Fruit fly (Drosophila melanogaster) whole organism, embryonic: ENCODE results near the gene CG3662.

Source experiments
- Antp ChIP-seq: fragments of 200-800 bp; sonication (Bioruptor generic); optimal IDR thresholded peaks from 3 replicates; lab custom pipeline; 2016; ENCODE audit warnings: missing biosample characterization, missing genetic modification characterization
- Asciz ChIP-seq: fragments of 200-800 bp; sonication (Bioruptor generic); optimal IDR thresholded peaks from 2 replicates; lab custom pipeline; 2017; ENCODE audit warnings: missing biosample characterization, mild to moderate bottlenecking, missing genetic modification characterization, missing genetic modification reagents
- CG10431 ChIP-seq: fragments of 200-800 bp; sonication (Bioruptor generic); optimal IDR thresholded peaks from 3 replicates; lab custom pipeline; 2018; ENCODE audit warnings: missing biosample characterization, mild to moderate bottlenecking, missing genetic modification characterization
- CG10959 ChIP-seq: fragments of 200-800 bp; sonication (Bioruptor generic); IDR thresholded peaks from 2 replicates; pipeline ENCODE4 v1.3.6; 2022; ENCODE audit warnings: missing biosample characterization, missing genetic modification characterization
- CG11398 ChIP-seq: fragments of 200-800 bp; sonication (Bioruptor generic); optimal IDR thresholded peaks from 2 replicates; lab custom pipeline; 2016; ENCODE audit warnings: missing biosample characterization, missing genetic modification characterization
- CG11504 ChIP-seq: fragments of 200-800 bp; sonication (Bioruptor generic); optimal IDR thresholded peaks from 3 replicates; lab custom pipeline; 2019; ENCODE audit warnings: missing biosample characterization, mild to moderate bottlenecking, missing genetic modification characterization, moderate library complexity
- CG12744 ChIP-seq: fragments of 200-800 bp; sonication (Bioruptor generic); optimal IDR thresholded peaks from 2 replicates; lab custom pipeline; 2016; ENCODE audit warnings: missing biosample characterization, missing genetic modification characterization
- CG14050 ChIP-seq: fragments of 200-800 bp; sonication (Bioruptor generic); IDR thresholded peaks from 3 replicates; pipeline ENCODE4 v1.3.6; 2022; ENCODE audit warnings: missing biosample characterization, missing genetic modification characterization
- CG15514 ChIP-seq: fragments of 200-800 bp; sonication (Bioruptor generic); optimal IDR thresholded peaks from 3 replicates; lab custom pipeline; 2017; ENCODE audit warnings: missing biosample characterization, missing genetic modification characterization, mild to moderate bottlenecking, moderate library complexity, missing genetic modification reagents
- CG17328 ChIP-seq: fragments of 200-800 bp; sonication (Bioruptor generic); IDR thresholded peaks from 2 replicates; pipeline ENCODE4 v1.3.6; 2022; ENCODE audit warnings: missing biosample characterization, missing genetic modification characterization
- CG18262 ChIP-seq: fragments of 200-800 bp; optimal IDR thresholded peaks from 3 replicates; lab custom pipeline; 2019; ENCODE audit warnings: missing biosample characterization, mild to moderate bottlenecking, missing genetic modification characterization, moderate library complexity
- CG34224 ChIP-seq: fragments of 200-800 bp; sonication (Bioruptor generic); IDR thresholded peaks from 3 replicates; pipeline ENCODE4 v1.3.6; 2022; ENCODE audit warnings: missing biosample characterization, missing genetic modification characterization; ENCODE audit not compliant: partially characterized antibody
- CG5953 ChIP-seq: fragments of 200-800 bp; sonication (Bioruptor generic); IDR thresholded peaks from 2 replicates; pipeline ENCODE4 v1.3.6; 2022; ENCODE audit warnings: missing biosample characterization, missing genetic modification characterization
- CG6272 ChIP-seq: fragments of 200-800 bp; sonication (Bioruptor generic); IDR thresholded peaks from 2 replicates; pipeline ENCODE4 v1.3.6; 2022; ENCODE audit warnings: missing biosample characterization, missing genetic modification characterization
- CG6654 ChIP-seq: fragments of 200-800 bp; sonication (Bioruptor generic); optimal IDR thresholded peaks from 2 replicates; lab custom pipeline; 2017; ENCODE audit warnings: missing biosample characterization, mild to moderate bottlenecking, missing genetic modification characterization
- CG7271 ChIP-seq: fragments of 200-800 bp; sonication (Bioruptor generic); optimal IDR thresholded peaks from 2 replicates; lab custom pipeline; 2018; ENCODE audit warnings: missing biosample characterization, mild to moderate bottlenecking, missing genetic modification characterization, moderate library complexity
- CG9609 ChIP-seq: fragments of 200-800 bp; sonication (Bioruptor generic); optimal IDR thresholded peaks from 3 replicates; lab custom pipeline; 2016; ENCODE audit warnings: missing biosample characterization, missing genetic modification characterization
- CG9876 ChIP-seq: fragments of 200-800 bp; sonication (Bioruptor generic); optimal IDR thresholded peaks from 2 replicates; lab custom pipeline; 2016; ENCODE audit warnings: missing biosample characterization, missing genetic modification characterization
- Dfd ChIP-seq, 2 experiments: fragments of >200 bp; optimal IDR thresholded peaks; 2 replicates each; lab custom pipeline; 2017; ENCODE audit warnings: missing biosample characterization in 2 of 2, missing genetic modification characterization in 2 of 2
- Doc3 ChIP-seq: fragments of 200-800 bp; sonication (Bioruptor generic); IDR thresholded peaks from 3 replicates; pipeline ENCODE4 v1.3.6; 2022; ENCODE audit warnings: missing biosample characterization, missing genetic modification characterization; ENCODE audit not compliant: partially characterized antibody
- GATAe ChIP-seq: fragments of 200-800 bp; sonication (Bioruptor generic); conservative IDR thresholded peaks from 2 replicates; pipeline ENCODE4 v1.3.6; 2022; ENCODE audit warnings: missing biosample characterization, missing genetic modification characterization
- Gsc ChIP-seq: fragments of 200-800 bp; sonication (Bioruptor generic); IDR thresholded peaks from 2 replicates; pipeline ENCODE4 v1.3.6; 2022; ENCODE audit warnings: missing biosample characterization, missing genetic modification characterization
- Hr78 ChIP-seq, 2 experiments: fragments of 200-800 bp in 1 of 2; fragments of >200 bp in 1 of 2; sonication (Bioruptor generic) in 1 of 2; optimal IDR thresholded peaks; 2 replicates each; lab custom pipeline; 2017 to 2019; ENCODE audit warnings: missing biosample characterization in 2 of 2, missing genetic modification characterization in 2 of 2, mild to moderate bottlenecking in 1 of 2, moderate library complexity in 1 of 2
- Hsf ChIP-seq: fragments of 200-800 bp; sonication (Bioruptor generic); optimal IDR thresholded peaks from 3 replicates; lab custom pipeline; 2016; ENCODE audit warnings: missing biosample characterization, missing genetic modification characterization
- Mes4 ChIP-seq: fragments of 200-800 bp; sonication (Bioruptor generic); optimal IDR thresholded peaks from 2 replicates; lab custom pipeline; 2016; ENCODE audit warnings: missing biosample characterization, missing genetic modification characterization
- Nf-YB ChIP-seq: fragments of 200-800 bp; sonication (Bioruptor generic); optimal IDR thresholded peaks from 3 replicates; lab custom pipeline; 2019; ENCODE audit warnings: missing biosample characterization, mild to moderate bottlenecking, missing genetic modification characterization, moderate library complexity
- Ravus ChIP-seq: fragments of 200-800 bp; sonication (Bioruptor generic); IDR thresholded peaks from 2 replicates; pipeline ENCODE4 v1.3.6; 2022; ENCODE audit warnings: missing biosample characterization, missing genetic modification characterization
- Six4 ChIP-seq: fragments of 200-800 bp; sonication (Bioruptor generic); optimal IDR thresholded peaks from 2 replicates; lab custom pipeline; 2016; ENCODE audit warnings: missing biosample characterization, missing genetic modification characterization
- Taf1 ChIP-seq: fragments of 200-800 bp; sonication (Bioruptor generic); IDR thresholded peaks from 2 replicates; pipeline ENCODE4 v1.3.6; 2022; ENCODE audit warnings: missing biosample characterization, missing genetic modification characterization
- al ChIP-seq: fragments of 200-800 bp; sonication (Bioruptor generic); IDR thresholded peaks from 2 replicates; pipeline ENCODE4 v1.3.6; 2022; ENCODE audit warnings: missing biosample characterization, missing genetic modification characterization
- amos ChIP-seq: fragments of 200-800 bp; sonication (Bioruptor generic); IDR thresholded peaks from 2 replicates; pipeline ENCODE4 v1.3.6; 2022; ENCODE audit warnings: missing biosample characterization, missing genetic modification characterization; ENCODE audit not compliant: partially characterized antibody
- ash1 ChIP-seq: fragments of 200-800 bp; sonication (Bioruptor generic); optimal IDR thresholded peaks from 2 replicates; lab custom pipeline; 2018; ENCODE audit warnings: missing biosample characterization, mild to moderate bottlenecking, missing genetic modification characterization
- bbx ChIP-seq: fragments of 200-800 bp; sonication (Bioruptor generic); IDR thresholded peaks from 2 replicates; pipeline ENCODE4 v1.3.6; 2022; ENCODE audit warnings: missing biosample characterization, missing genetic modification characterization; ENCODE audit not compliant: partially characterized antibody
- br ChIP-seq: fragments of >200 bp; optimal IDR thresholded peaks from 2 replicates; lab custom pipeline; 2017
- crp ChIP-seq, 2 experiments: fragments of 200-800 bp; sonication (Bioruptor generic); optimal IDR thresholded peaks; 2 replicates in 1 of 2; 3 replicates in 1 of 2; lab custom pipeline; 2017; ENCODE audit warnings: missing biosample characterization in 2 of 2, missing genetic modification characterization in 2 of 2, mild to moderate bottlenecking in 1 of 2, moderate library complexity in 1 of 2
- dm ChIP-seq: fragments of 200-800 bp; sonication (Bioruptor generic); optimal IDR thresholded peaks from 3 replicates; lab custom pipeline; 2016; ENCODE audit warnings: missing biosample characterization, missing genetic modification characterization
- dysf ChIP-seq: fragments of 200-800 bp; sonication (Bioruptor generic); IDR thresholded peaks from 3 replicates; pipeline ENCODE4 v1.3.6; 2022; ENCODE audit warnings: missing biosample characterization, missing genetic modification characterization
- fd3F ChIP-seq: fragments of 200-800 bp; sonication (Bioruptor generic); optimal IDR thresholded peaks from 2 replicates; lab custom pipeline; 2018; ENCODE audit warnings: missing biosample characterization, mild to moderate bottlenecking, missing genetic modification characterization, moderate library complexity
- lmd ChIP-seq: fragments of 200-800 bp; sonication (Bioruptor generic); IDR thresholded peaks from 2 replicates; pipeline ENCODE4 v1.3.6; 2022; ENCODE audit warnings: missing biosample characterization, missing genetic modification characterization
- luna ChIP-seq: fragments of 200-800 bp; sonication (Bioruptor generic); optimal IDR thresholded peaks from 2 replicates; lab custom pipeline; 2016; ENCODE audit warnings: missing biosample characterization, missing genetic modification characterization
- mirr ChIP-seq: fragments of 200-800 bp; sonication (Bioruptor generic); optimal IDR thresholded peaks from 3 replicates; lab custom pipeline; 2018; ENCODE audit warnings: missing biosample characterization, mild to moderate bottlenecking, missing genetic modification characterization
- repo ChIP-seq: fragments of 200-800 bp; sonication (Bioruptor generic); optimal IDR thresholded peaks from 2 replicates; lab custom pipeline; 2016; ENCODE audit warnings: missing biosample characterization, missing genetic modification characterization
- ro ChIP-seq: fragments of 200-800 bp; sonication (Bioruptor generic); IDR thresholded peaks from 2 replicates; pipeline ENCODE4 v1.3.6; 2022; ENCODE audit warnings: missing biosample characterization, missing genetic modification characterization
- scrt ChIP-seq: fragments of 200-800 bp; sonication (Bioruptor generic); optimal IDR thresholded peaks from 2 replicates; lab custom pipeline; 2018; ENCODE audit warnings: missing biosample characterization, mild to moderate bottlenecking, missing genetic modification characterization, moderate library complexity
- sens-2 ChIP-seq: fragments of 200-800 bp; sonication (Bioruptor generic); IDR thresholded peaks from 2 replicates; pipeline ENCODE4 v1.3.6; 2022; ENCODE audit warnings: missing biosample characterization, missing genetic modification characterization
- slp2 ChIP-seq: fragments of 200-800 bp; sonication (Bioruptor generic); optimal IDR thresholded peaks from 2 replicates; lab custom pipeline; 2016; ENCODE audit warnings: missing biosample characterization, missing genetic modification characterization
- tgo ChIP-seq: fragments of 200-800 bp; sonication (Bioruptor generic); IDR thresholded peaks from 3 replicates; pipeline ENCODE4 v1.3.6; 2022; ENCODE audit warnings: missing biosample characterization, missing genetic modification characterization
- toy ChIP-seq: fragments of 200-800 bp; sonication (Bioruptor generic); IDR thresholded peaks from 2 replicates; pipeline ENCODE4 v1.3.6; 2022; ENCODE audit warnings: missing biosample characterization, missing genetic modification characterization
- trh ChIP-seq: fragments of 200-800 bp; sonication (Bioruptor generic); optimal IDR thresholded peaks from 2 replicates; lab custom pipeline; 2016; ENCODE audit warnings: missing biosample characterization, missing genetic modification characterization
- yki ChIP-seq: fragments of >200 bp; optimal IDR thresholded peaks from 3 replicates; lab custom pipeline; 2018

CG3662 gene

dm6 chr2L:845341-846004, 24.4 kb downstream of the CG3662 start (continued):
- TF ChIP-seq Doc3 (GFP tag; lab: Robert Waterston, UW) = no peak
- peak; percentile 51 for TF ChIP-seq trh (GFP tag; lab: Kevin White, UChicago)
- peak; percentile 76 for TF ChIP-seq Taf1 (GFP tag; lab: Robert Waterston, UW)
- peak; percentile 87 for TF ChIP-seq sens-2 (GFP tag; lab: Robert Waterston, UW)
- peak; percentile 78 for TF ChIP-seq ro (GFP tag; lab: Robert Waterston, UW)
- peak; percentile 93 for TF ChIP-seq lmd (GFP tag; lab: Robert Waterston, UW)
- no peak for TF ChIP-seq yki (lab: Kevin White, UChicago)
- peak in 1 of 2 experiments; percentile 26 for TF ChIP-seq Hr78 (GFP tag; optimal IDR thresholded peaks at IDR 0.05; lab: Kevin White, UChicago)
- peak; percentile 80 for TF ChIP-seq dm
- TF ChIP-seq repo = peak; percentile 80
- TF ChIP-seq al (GFP tag; lab: Robert Waterston, UW) = peak; percentile 84
- TF ChIP-seq Mes4 (GFP tag; lab: Kevin White, UChicago) = peak; percentile 77
- TF ChIP-seq slp2 (GFP tag; lab: Kevin White, UChicago) = peak; percentile 85
- TF ChIP-seq Ravus (GFP tag; lab: Robert Waterston, UW) = peak; percentile 73
- no peak for TF ChIP-seq Dfd (GFP tag; optimal IDR thresholded peaks at IDR 0.05; lab: Kevin White, UChicago)
- no peak for TF ChIP-seq CG7271 (tag; lab: Kevin White, UChicago)
- peak; percentile 72 for TF ChIP-seq CG9876
- peak; percentile 88 for TF ChIP-seq CG9609 (GFP tag; lab: Kevin White, UChicago)
- TF ChIP-seq CG11504 (tag; lab: Kevin White, UChicago) = peak; percentile 88
- peak; percentile 88 for TF ChIP-seq CG14050
- TF ChIP-seq Asciz = peak; percentile 87
- TF ChIP-seq CG18262 (tag; lab: Kevin White, UChicago) = peak; percentile 80
- no peak for TF ChIP-seq br (lab: Kevin White, UChicago)
- TF ChIP-seq ash1 (GFP tag; lab: Kevin White, UChicago) = peak; percentile 34
- TF ChIP-seq Gsc = peak; percentile 63
- TF ChIP-seq scrt (GFP tag; lab: Kevin White, UChicago) = peak; percentile 83
- peak; percentile 94 for TF ChIP-seq dysf (GFP tag; lab: Robert Waterston, UW)
- peak; percentile 71 for TF ChIP-seq CG11398 (GFP tag; lab: Kevin White, UChicago)
- no peak for TF ChIP-seq bbx (GFP tag; lab: Robert Waterston, UW)
- peak; percentile 83 for TF ChIP-seq Hsf (GFP tag; lab: Kevin White, UChicago)
- peak; percentile 89 for TF ChIP-seq CG5953 (GFP tag; lab: Robert Waterston, UW)
- peak; percentile 78 for TF ChIP-seq CG12744 (GFP tag; lab: Kevin White, UChicago)
- TF ChIP-seq CG6654 = peak; percentile 58
- TF ChIP-seq CG15514 (GFP tag; lab: Kevin White, UChicago) = peak; percentile 77
- 0 out of 2 replicates have a peak, but pooled peaks have one; percentile 23 for TF ChIP-seq GATAe (GFP tag; lab: Robert Waterston, UW)
- TF ChIP-seq mirr (GFP tag; lab: Kevin White, UChicago) = peak; percentile 74
- peak; percentile 84 for TF ChIP-seq CG17328 (GFP tag; lab: Robert Waterston, UW)
- peak; percentile 53; the same call in 1 of the 2 replicates for TF ChIP-seq CG10959
- TF ChIP-seq toy = no peak; the same call in 1 of the 2 replicates
- peak; percentile 80 for TF ChIP-seq CG6272 (GFP tag; lab: Robert Waterston, UW)
- no peak for TF ChIP-seq amos (GFP tag; lab: Robert Waterston, UW)
- TF ChIP-seq tgo (GFP tag; lab: Robert Waterston, UW) = peak; percentile 84
- TF ChIP-seq CG10431 (GFP tag; lab: Kevin White, UChicago) = peak; percentile 40
- peak; percentile 92 for TF ChIP-seq Antp (GFP tag; lab: Kevin White, UChicago)
- TF ChIP-seq fd3F = peak; percentile 83
- peak; percentile 26 for TF ChIP-seq luna (GFP tag; lab: Kevin White, UChicago)
- TF ChIP-seq Six4 = peak; percentile 80
- peak in 1 of 2 experiments; percentile 64 for TF ChIP-seq crp (GFP tag; optimal IDR thresholded peaks at IDR 0.05; lab: Kevin White, UChicago)
- TF ChIP-seq CG34224 (GFP tag; lab: Robert Waterston, UW) = no peak
- TF ChIP-seq Nf-YB = peak; percentile 73
